Fruit fly (Drosophila melanogaster): ENCODE results near the gene CG10973.

- TF ChIP-seq CG14860 (GFP tag; IDR thresholded peaks at IDR 0.05; ENCODE audit: partially characterized antibody), result no peak
- TF ChIP-seq wor (GFP tag; IDR thresholded peaks at IDR 0.05), result no peak
- TF ChIP-seq mam (GFP tag; optimal IDR thresholded peaks at IDR 0.05), result no peak
- no peak for TF ChIP-seq CG13123 (GFP tag; optimal IDR thresholded peaks at IDR 0.05)
- TF ChIP-seq chinmo (GFP tag; IDR thresholded peaks at IDR 0.05; ENCODE audit: partially characterized antibody), result 0 out of 4 replicates have a peak, but pooled peaks have one; percentile 78
- TF ChIP-seq Hmx (GFP tag; optimal IDR thresholded peaks at IDR 0.05), result no peak
- TF ChIP-seq mirr (GFP tag; optimal IDR thresholded peaks at IDR 0.05), result no peak
These were observed 49.6 kb upstream of the CG10973 start for dm6 chr3L:12804035-12804729.

Data from whole organism, embryonic.